Worm (Caenorhabditis elegans): ENCODE measurements around the gene F19H6.5.

Gene F19H6.5

DNA sequence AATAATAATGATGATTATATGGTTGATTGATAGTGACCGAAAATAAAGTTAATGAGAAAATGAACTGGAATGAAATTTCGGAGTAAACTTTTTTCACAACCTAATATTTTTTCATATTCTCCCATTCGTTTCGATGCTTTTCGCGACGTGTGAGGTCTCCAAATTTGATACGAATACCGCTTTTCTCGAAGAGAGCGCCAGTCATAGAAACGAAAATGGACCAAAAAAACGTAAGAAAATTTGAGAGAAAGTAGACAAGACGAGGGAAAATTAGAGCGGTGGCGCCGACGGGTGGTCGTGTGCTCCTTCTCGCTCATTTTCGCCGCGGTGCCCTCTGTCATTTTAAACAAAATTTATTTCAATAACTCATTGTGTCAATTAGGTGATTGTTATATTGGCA, 50.3 kb downstream of the F19H6.5 start:
- no peak for TF ChIP-seq flt-1 (GFP tag; IDR thresholded peaks at IDR 0.05)
- no peak for TF ChIP-seq aly-1 (tag; optimal IDR thresholded peaks at IDR 0.05)

DNA sequence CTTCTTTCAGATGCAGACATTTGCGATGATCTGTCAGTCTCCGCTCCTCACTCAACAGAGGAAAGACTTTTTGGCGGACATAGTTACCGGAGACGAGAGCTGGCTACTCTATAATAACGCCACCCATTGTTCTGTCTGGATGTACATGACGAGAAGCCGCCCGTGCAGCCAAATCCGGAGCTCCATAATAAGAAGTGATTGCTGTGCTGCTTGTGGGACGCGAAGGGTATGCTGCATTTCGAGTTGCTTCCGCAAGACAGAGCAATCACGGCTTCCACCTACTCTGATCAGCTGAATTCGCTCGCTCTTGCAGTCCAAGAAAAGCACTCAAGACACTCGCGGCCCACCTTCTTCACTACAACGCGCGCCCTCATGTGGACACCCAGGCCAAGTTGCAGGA, 50.9 kb downstream of the F19H6.5 start:
- no peak for TF ChIP-seq aly-1 (tag; optimal IDR thresholded peaks at IDR 0.05)
- no peak for TF ChIP-seq flt-1 (GFP tag; IDR thresholded peaks at IDR 0.05)
- TF ChIP-seq scrt-1 (GFP tag; IDR thresholded peaks at IDR 0.05): no peak
- TF ChIP-seq F13C5.2 (tag; optimal IDR thresholded peaks at IDR 0.05): no peak
- no peak for TF ChIP-seq tra-4 (tag; optimal IDR thresholded peaks at IDR 0.05)
- TF ChIP-seq hnd-1 (tag; optimal IDR thresholded peaks at IDR 0.05): no peak
- TF ChIP-seq ets-7 (tag; optimal IDR thresholded peaks at IDR 0.05): no peak
- TF ChIP-seq B0310.2 (tag; optimal IDR thresholded peaks at IDR 0.05): no peak
